Fruit fly (Drosophila melanogaster): ENCODE measurements around the gene CG31802.

DNA sequence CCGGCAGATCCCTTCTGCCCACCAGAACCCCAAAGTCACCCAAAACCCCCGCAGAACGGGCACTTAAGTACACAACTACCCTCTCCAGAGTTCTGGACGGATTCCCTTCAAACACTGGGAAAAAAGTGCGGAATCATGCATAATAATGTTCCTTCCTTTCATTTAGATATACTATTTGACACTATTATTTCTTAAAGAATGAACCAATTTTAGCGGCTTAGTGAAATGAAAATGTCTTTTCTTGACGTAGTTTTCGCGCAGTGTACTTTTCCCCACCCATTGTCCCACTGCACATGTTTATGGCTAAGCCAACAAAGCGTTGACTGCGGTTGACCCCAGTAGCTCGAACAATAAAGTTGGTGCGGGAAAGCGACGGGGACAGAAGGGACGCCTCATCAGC lies 22.3 kb downstream of the CG31802 start:
- no peak for TF ChIP-seq CG9139 (GFP tag; optimal IDR thresholded peaks at IDR 0.05)
- no peak for TF ChIP-seq CG6792 (GFP tag; optimal IDR thresholded peaks at IDR 0.05)
- no peak for TF ChIP-seq Gug (GFP tag; IDR thresholded peaks at IDR 0.05)
- no peak for TF ChIP-seq CG8119 (GFP tag; IDR thresholded peaks at IDR 0.05)
- TF ChIP-seq CG3919 (GFP tag; optimal IDR thresholded peaks at IDR 0.05): no peak
- TF ChIP-seq cyc (GFP tag; optimal IDR thresholded peaks at IDR 0.05): no peak
- TF ChIP-seq Sox102F (GFP tag; optimal IDR thresholded peaks at IDR 0.05): no peak
- no peak for TF ChIP-seq CG11902 (GFP tag; optimal IDR thresholded peaks at IDR 0.05)
- no peak for TF ChIP-seq Hr4 (GFP tag; optimal IDR thresholded peaks at IDR 0.05)
- TF ChIP-seq CG31627 (GFP tag; optimal IDR thresholded peaks at IDR 0.05): no peak
